Worm (Caenorhabditis elegans) whole organism, late embryonic: ENCODE measurements around the gene F16G10.8.

Experiments
- T23F11.4 ChIP-seq: fragments of 200-800 bp; sonication (Bioruptor generic); optimal IDR thresholded peaks from 2 replicates; lab custom pipeline; 2018; ENCODE audit warnings: mild to moderate bottlenecking, missing genetic modification characterization, missing compliant biosample characterization
- ceh-45 ChIP-seq: fragments of 200-800 bp; sonication (Bioruptor generic); IDR thresholded peaks from 2 replicates; pipeline ENCODE4 v1.3.6; 2022; ENCODE audit warnings: missing genetic modification reagents, missing genetic modification characterization, missing compliant biosample characterization
- fkh-10 ChIP-seq: fragments of 150-350 bp; optimal IDR thresholded peaks from 2 replicates; lab custom pipeline; 2014; ENCODE audit warnings: missing biosample characterization, missing genetic modification reagents, missing genetic modification characterization
- pha-2 ChIP-seq: sonication (generic microtip); optimal IDR thresholded peaks from 2 replicates; lab custom pipeline; 2017; ENCODE audit warnings: mild to moderate bottlenecking, missing genetic modification characterization, missing compliant biosample characterization
- pha-4 ChIP-seq: fragments of 150-350 bp; optimal IDR thresholded peaks from 2 replicates; lab custom pipeline; 2018; ENCODE audit warnings: missing biosample characterization, missing genetic modification reagents, missing genetic modification characterization

DNA sequence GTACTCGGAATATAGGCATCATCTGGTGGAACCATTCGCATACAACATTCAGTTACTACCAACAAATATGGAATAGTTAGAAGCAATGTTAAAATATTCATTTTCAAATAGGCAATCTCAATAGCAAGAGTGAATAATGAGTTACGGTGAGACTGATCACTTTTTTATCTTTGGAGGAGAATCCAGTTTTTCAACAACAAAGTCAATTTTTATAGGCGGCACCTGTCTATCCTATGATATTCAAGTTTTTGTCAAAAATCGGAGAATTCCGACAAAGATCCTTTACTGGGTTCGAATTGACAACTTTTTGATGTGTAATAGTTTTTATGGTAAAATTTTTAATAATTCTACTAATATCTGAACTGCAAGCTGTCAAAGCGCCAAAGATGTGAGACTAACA is 10.6 kb upstream of the F16G10.8 start, which contains the start of gene F16G10.11:
- no peak for TF ChIP-seq pha-4 (tag; lab: Kevin White, UChicago)
- TF ChIP-seq T23F11.4 (GFP tag; lab: Kevin White, UChicago) = no peak
- TF ChIP-seq ceh-45 (GFP tag; lab: Robert Waterston, UW) = no peak
- TF ChIP-seq pha-2 (tag; lab: Kevin White, UChicago) = no peak
- no peak for TF ChIP-seq fkh-10 (GFP tag; lab: Kevin White, UChicago)
